Worm (Caenorhabditis elegans) whole organism, late embryonic: Measurements from ENCODE around the gene tbx-35.

Experiments used
- C08G9.2 ChIP-seq: sonication (generic microtip); optimal IDR thresholded peaks from 2 replicates; lab custom pipeline; 2016; ENCODE audit warnings: mild to moderate bottlenecking, missing genetic modification characterization, moderate library complexity, missing compliant biosample characterization
- ceh-18 ChIP-seq: sonication (generic microtip); optimal IDR thresholded peaks from 2 replicates; lab custom pipeline; 2016; ENCODE audit warnings: missing genetic modification characterization, missing compliant biosample characterization
- ceh-2 ChIP-seq: sonication (generic microtip); optimal IDR thresholded peaks from 2 replicates; lab custom pipeline; 2016; ENCODE audit warnings: missing genotype, missing genetic modification characterization, missing compliant biosample characterization
- ceh-48 ChIP-seq: sonication (generic microtip); optimal IDR thresholded peaks from 2 replicates; lab custom pipeline; 2016; ENCODE audit warnings: missing genetic modification characterization, inconsistent platforms, missing compliant biosample characterization
- elt-2 ChIP-seq: sonication (generic microtip); optimal IDR thresholded peaks from 2 replicates; lab custom pipeline; 2016; ENCODE audit warnings: missing genetic modification reagents, missing genetic modification characterization, missing compliant biosample characterization
- fkh-6 ChIP-seq: sonication (generic microtip); optimal IDR thresholded peaks from 2 replicates; lab custom pipeline; 2016; ENCODE audit warnings: missing genetic modification characterization, missing compliant biosample characterization
- nhr-11 ChIP-seq: fragments of 150-350 bp; optimal IDR thresholded peaks from 2 replicates; lab custom pipeline; 2014; ENCODE audit warnings: missing biosample characterization, missing genetic modification characterization
- pag-3 ChIP-seq: sonication (generic microtip); optimal IDR thresholded peaks from 2 replicates; lab custom pipeline; 2016; ENCODE audit warnings: missing compliant biosample characterization, missing genetic modification characterization, borderline replicate concordance
- pha-2 ChIP-seq: sonication (generic microtip); optimal IDR thresholded peaks from 2 replicates; lab custom pipeline; 2017; ENCODE audit warnings: mild to moderate bottlenecking, missing genetic modification characterization, missing compliant biosample characterization
- pha-4 ChIP-seq: fragments of 150-350 bp; optimal IDR thresholded peaks from 2 replicates; lab custom pipeline; 2018; ENCODE audit warnings: missing biosample characterization, missing genetic modification reagents, missing genetic modification characterization
- pqm-1 ChIP-seq: sonication (generic microtip); optimal IDR thresholded peaks from 2 replicates; lab custom pipeline; 2016; ENCODE audit warnings: missing genetic modification characterization, missing compliant biosample characterization
- pros-1 ChIP-seq: fragments of 150-350 bp; optimal IDR thresholded peaks from 2 replicates; lab custom pipeline; 2014; ENCODE audit warnings: missing biosample characterization, missing genetic modification reagents, missing genetic modification characterization
- tbx-2 ChIP-seq: sonication (generic microtip); optimal IDR thresholded peaks from 2 replicates; lab custom pipeline; 2016; ENCODE audit warnings: missing genetic modification characterization, missing compliant biosample characterization
- unc-55 ChIP-seq: sonication (generic microtip); optimal IDR thresholded peaks from 2 replicates; lab custom pipeline; 2017; ENCODE audit warnings: missing biosample characterization, missing genetic modification reagents, missing genetic modification characterization

DNA sequence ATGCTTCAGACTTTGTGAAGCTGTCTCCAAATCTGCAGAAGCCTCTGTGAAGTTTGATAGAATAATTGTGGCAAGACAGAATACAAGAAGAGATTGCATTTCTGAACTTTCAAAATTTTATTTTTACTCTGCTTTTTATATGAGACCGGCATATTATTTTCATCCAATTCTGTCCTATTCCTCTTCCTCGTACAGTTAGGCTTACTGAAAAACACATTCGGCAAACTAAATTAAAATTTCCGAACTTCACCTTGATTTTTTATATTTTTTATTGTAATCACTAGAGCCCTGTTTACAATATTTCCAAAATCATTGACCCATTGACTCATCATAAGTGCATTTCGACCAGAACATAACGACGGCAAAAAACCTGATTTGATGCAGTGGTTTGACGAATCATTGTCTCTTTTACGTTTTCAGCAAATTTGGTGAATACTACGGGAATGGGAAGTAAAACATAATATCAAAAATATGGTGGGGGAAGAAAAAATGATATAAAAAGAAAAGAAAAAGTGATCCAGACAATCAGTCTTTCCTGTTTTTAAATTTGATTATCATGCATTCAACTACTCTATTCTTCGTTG is 26.9 kb downstream of the tbx-35 start, which contains the start of the genes suex-1 and F12A10.9:
- TF ChIP-seq ceh-48 (tag; lab: Kevin White, UChicago), result no peak
- no peak for TF ChIP-seq pha-4 (tag; lab: Kevin White, UChicago)
- TF ChIP-seq tbx-2 (tag; lab: Kevin White, UChicago), result no peak
- no peak for TF ChIP-seq nhr-11 (tag; lab: Kevin White, UChicago)
- TF ChIP-seq fkh-6 (tag; lab: Kevin White, UChicago), result no peak
- TF ChIP-seq ceh-18 (tag; lab: Kevin White, UChicago), result no peak
- no peak for TF ChIP-seq ceh-2
- no peak for TF ChIP-seq pqm-1 (tag; lab: Kevin White, UChicago)
- no peak for TF ChIP-seq pros-1 (tag; lab: Kevin White, UChicago)
- no peak for TF ChIP-seq pag-3 (tag; lab: Kevin White, UChicago)
- TF ChIP-seq elt-2 (tag; lab: Kevin White, UChicago), result no peak
- TF ChIP-seq C08G9.2 (tag; lab: Kevin White, UChicago), result no peak
- no peak for TF ChIP-seq unc-55
- no peak for TF ChIP-seq pha-2 (tag; lab: Kevin White, UChicago)
